Fruit fly (Drosophila melanogaster) whole organism, embryonic: Measurements from ENCODE around the gene cpx.
A peak's percentile ranks its signal among the peaks of the same experiment; 100 is the strongest.

Experiments used
- Atf3 ChIP-seq: fragments of 200-800 bp; sonication (Bioruptor generic); optimal IDR thresholded peaks from 3 replicates; lab custom pipeline; 2016; ENCODE audit warnings: missing biosample characterization, missing genetic modification characterization
- BEAF-32 ChIP-seq: fragments of 200-800 bp; sonication (Bioruptor generic); optimal IDR thresholded peaks from 3 replicates; lab custom pipeline; 2017; ENCODE audit warnings: missing biosample characterization, missing genetic modification characterization, mild to moderate bottlenecking, moderate library complexity, missing genetic modification reagents
- CG10543 ChIP-seq: fragments of 200-800 bp; sonication (Bioruptor generic); optimal IDR thresholded peaks from 3 replicates; lab custom pipeline; 2017; ENCODE audit warnings: missing biosample characterization, mild to moderate bottlenecking, missing genetic modification characterization, moderate library complexity
- CG10565 ChIP-seq: fragments of 200-800 bp; sonication (Bioruptor generic); optimal IDR thresholded peaks from 3 replicates; lab custom pipeline; 2016; ENCODE audit warnings: missing biosample characterization, mild to moderate bottlenecking, missing genetic modification characterization
- CG12236 ChIP-seq: fragments of 200-800 bp; sonication (Bioruptor generic); optimal IDR thresholded peaks from 2 replicates; lab custom pipeline; 2016; ENCODE audit warnings: missing biosample characterization, missing genetic modification characterization
- CG13894 ChIP-seq: fragments of 200-800 bp; sonication (Bioruptor generic); optimal IDR thresholded peaks from 3 replicates; lab custom pipeline; 2018; ENCODE audit warnings: missing biosample characterization, mild to moderate bottlenecking, missing genetic modification characterization, moderate library complexity
- CG17385 ChIP-seq: fragments of 200-800 bp; sonication (Bioruptor generic); optimal IDR thresholded peaks from 3 replicates; lab custom pipeline; 2018; ENCODE audit warnings: missing biosample characterization, mild to moderate bottlenecking, missing genetic modification characterization
- CG18476 ChIP-seq: fragments of 200-800 bp; sonication (Bioruptor generic); optimal IDR thresholded peaks from 2 replicates; lab custom pipeline; 2016; ENCODE audit warnings: missing biosample characterization, mild to moderate bottlenecking, missing genetic modification characterization
- CG4282 ChIP-seq: fragments of 200-800 bp; sonication (Bioruptor generic); optimal IDR thresholded peaks from 2 replicates; lab custom pipeline; 2016; ENCODE audit warnings: missing biosample characterization, missing genetic modification characterization
- CG6254 ChIP-seq: fragments of 200-800 bp; sonication (Bioruptor generic); optimal IDR thresholded peaks from 3 replicates; lab custom pipeline; 2017; ENCODE audit warnings: mild to moderate bottlenecking, missing biosample characterization, missing genetic modification reagents, missing genetic modification characterization
- CG6683 ChIP-seq: fragments of 200-800 bp; sonication (Bioruptor generic); optimal IDR thresholded peaks from 2 replicates; lab custom pipeline; 2017; ENCODE audit warnings: missing biosample characterization, mild to moderate bottlenecking, missing genetic modification characterization, missing genetic modification reagents
- Deaf1 ChIP-seq: fragments of 200-800 bp; optimal IDR thresholded peaks from 3 replicates; lab custom pipeline; 2019; ENCODE audit warnings: missing biosample characterization, mild to moderate bottlenecking, missing genetic modification characterization, moderate library complexity
- Dref ChIP-seq: fragments of 200-800 bp; sonication (Bioruptor generic); IDR thresholded peaks from 2 replicates; pipeline ENCODE4 v1.3.6; 2022; ENCODE audit warnings: missing biosample characterization, missing genetic modification characterization
- E2f2 ChIP-seq: fragments of 200-800 bp; sonication (Bioruptor generic); IDR thresholded peaks from 2 replicates; pipeline ENCODE4 v1.3.6; 2022; ENCODE audit warnings: missing biosample characterization, missing genetic modification characterization
- ERR ChIP-seq: fragments of 200-800 bp; sonication (Bioruptor generic); optimal IDR thresholded peaks from 2 replicates; lab custom pipeline; 2016; ENCODE audit warnings: missing biosample characterization, missing genetic modification characterization
- H2.0 ChIP-seq: fragments of 200-800 bp; sonication (Bioruptor generic); IDR thresholded peaks from 2 replicates; pipeline ENCODE4 v1.3.6; 2022; ENCODE audit warnings: missing biosample characterization, missing genetic modification characterization
- Hey ChIP-seq: fragments of 200-800 bp; sonication (Bioruptor generic); optimal IDR thresholded peaks from 3 replicates; lab custom pipeline; 2018; ENCODE audit warnings: missing biosample characterization, mild to moderate bottlenecking, missing genetic modification characterization
- Med ChIP-seq: fragments of 200-800 bp; sonication (Bioruptor generic); peaks from one replicate; lab custom pipeline; 2016; ENCODE audit warnings: missing biosample characterization, missing genetic modification characterization, mild to moderate bottlenecking, inconsistent platforms, moderate library complexity
- Pdp1 ChIP-seq, 2 experiments: fragments of 200-800 bp; sonication (Bioruptor generic); optimal IDR thresholded peaks; 3 replicates each; lab custom pipeline; 2016; ENCODE audit warnings: missing biosample characterization in 2 of 2, missing genetic modification characterization in 2 of 2, mild to moderate bottlenecking in 1 of 2, moderate library complexity in 1 of 2
- Six4 ChIP-seq: fragments of 200-800 bp; sonication (Bioruptor generic); optimal IDR thresholded peaks from 2 replicates; lab custom pipeline; 2016; ENCODE audit warnings: missing biosample characterization, missing genetic modification characterization
- abd-A ChIP-seq: fragments of 200-800 bp; sonication (Bioruptor generic); optimal IDR thresholded peaks from 3 replicates; lab custom pipeline; 2019; ENCODE audit warnings: missing biosample characterization, mild to moderate bottlenecking, missing genetic modification characterization, moderate library complexity
- amos ChIP-seq: fragments of 200-800 bp; sonication (Bioruptor generic); IDR thresholded peaks from 2 replicates; pipeline ENCODE4 v1.3.6; 2022; ENCODE audit warnings: missing biosample characterization, missing genetic modification characterization; ENCODE audit not compliant: partially characterized antibody
- caup ChIP-seq: fragments of 200-800 bp; sonication (Bioruptor generic); optimal IDR thresholded peaks from 3 replicates; lab custom pipeline; 2017; ENCODE audit warnings: missing biosample characterization, mild to moderate bottlenecking, missing genetic modification characterization, moderate library complexity; ENCODE audit not compliant: severe bottlenecking
- cg ChIP-seq: fragments of 200-800 bp; sonication (Bioruptor generic); optimal IDR thresholded peaks from 3 replicates; lab custom pipeline; 2019; ENCODE audit warnings: missing biosample characterization, mild to moderate bottlenecking, missing genetic modification characterization, moderate library complexity
- chif ChIP-seq, 2 experiments: fragments of 200-800 bp; sonication (Bioruptor generic); optimal IDR thresholded peaks; 3 replicates each; lab custom pipeline; 2016; ENCODE audit warnings: missing biosample characterization in 2 of 2, missing genetic modification characterization in 2 of 2
- chinmo ChIP-seq: fragments of 200-800 bp; sonication (Bioruptor generic); IDR thresholded peaks from 4 replicates; pipeline ENCODE4 v1.3.6; 2022; ENCODE audit warnings: missing biosample characterization, missing genetic modification characterization; ENCODE audit not compliant: partially characterized antibody
- chn ChIP-seq: fragments of 200-800 bp; sonication (Bioruptor generic); optimal IDR thresholded peaks from 2 replicates; lab custom pipeline; 2016; ENCODE audit warnings: missing biosample characterization, missing genetic modification characterization
- corto ChIP-seq: fragments of 200-800 bp; sonication (Bioruptor generic); optimal IDR thresholded peaks from 2 replicates; lab custom pipeline; 2016; ENCODE audit warnings: missing biosample characterization, mild to moderate bottlenecking, missing genetic modification characterization, moderate library complexity
- crol ChIP-seq: fragments of 200-800 bp; sonication (Bioruptor generic); IDR thresholded peaks from 2 replicates; pipeline ENCODE4 v1.3.6; 2022; ENCODE audit warnings: missing biosample characterization, missing genetic modification characterization
- hb ChIP-seq: fragments of 200-800 bp; sonication (Bioruptor generic); IDR thresholded peaks from 3 replicates; pipeline ENCODE4 v1.3.6; 2022; ENCODE audit warnings: missing biosample characterization, missing genetic modification characterization; ENCODE audit not compliant: partially characterized antibody
- hkb ChIP-seq, 2 experiments: fragments of 200-800 bp in 1 of 2; fragments of >200 bp in 1 of 2; sonication (Bioruptor generic) in 1 of 2; IDR thresholded peaks in 1 of 2; optimal IDR thresholded peaks in 1 of 2; 2 replicates each; pipeline versions ENCODE4 v1.3.6 to Lab custom; 2017 to 2022; ENCODE audit warnings: missing biosample characterization in 1 of 2, missing genetic modification characterization in 1 of 2
- lbe ChIP-seq: fragments of 200-800 bp; sonication (Bioruptor generic); optimal IDR thresholded peaks from 2 replicates; lab custom pipeline; 2016; ENCODE audit warnings: missing biosample characterization, mild to moderate bottlenecking, missing genetic modification characterization
- onecut ChIP-seq: fragments of 200-800 bp; sonication (Bioruptor generic); IDR thresholded peaks from 2 replicates; pipeline ENCODE4 v1.3.6; 2022; ENCODE audit warnings: missing biosample characterization, missing genetic modification characterization
- pfk ChIP-seq: fragments of 200-800 bp; sonication (Bioruptor generic); optimal IDR thresholded peaks from 2 replicates; lab custom pipeline; 2018; ENCODE audit warnings: missing biosample characterization, mild to moderate bottlenecking, missing genetic modification characterization, moderate library complexity
- sc ChIP-seq, 3 experiments: fragments of >200 bp in 2 of 3; fragments of 200-800 bp in 1 of 3; sonication (Bioruptor generic) in 1 of 3; optimal IDR thresholded peaks; 2 replicates in 2 of 3; 3 replicates in 1 of 3; lab custom pipeline; 2017; ENCODE audit warnings: mild to moderate bottlenecking in 1 of 3, missing biosample characterization in 1 of 3, missing genetic modification characterization in 1 of 3, missing genetic modification reagents in 1 of 3
- sug ChIP-seq: fragments of 200-800 bp; optimal IDR thresholded peaks from 2 replicates; lab custom pipeline; 2019; ENCODE audit warnings: missing biosample characterization, mild to moderate bottlenecking, missing genetic modification characterization, moderate library complexity
- unc-4 ChIP-seq: fragments of 200-800 bp; sonication (Bioruptor generic); IDR thresholded peaks from 2 replicates; pipeline ENCODE4 v1.3.6; 2022; ENCODE audit warnings: missing biosample characterization, missing genetic modification characterization; ENCODE audit not compliant: partially characterized antibody
- zen2 ChIP-seq: fragments of 200-800 bp; sonication (Bioruptor generic); IDR thresholded peaks from 3 replicates; pipeline ENCODE4 v1.3.6; 2022; ENCODE audit warnings: missing biosample characterization, missing genetic modification characterization; ENCODE audit not compliant: partially characterized antibody
- zfh1 ChIP-seq: fragments of 200-800 bp; sonication (Bioruptor generic); IDR thresholded peaks from 3 replicates; pipeline ENCODE4 v1.3.6; 2022; ENCODE audit warnings: missing biosample characterization, missing genetic modification characterization

cpx gene

DNA sequence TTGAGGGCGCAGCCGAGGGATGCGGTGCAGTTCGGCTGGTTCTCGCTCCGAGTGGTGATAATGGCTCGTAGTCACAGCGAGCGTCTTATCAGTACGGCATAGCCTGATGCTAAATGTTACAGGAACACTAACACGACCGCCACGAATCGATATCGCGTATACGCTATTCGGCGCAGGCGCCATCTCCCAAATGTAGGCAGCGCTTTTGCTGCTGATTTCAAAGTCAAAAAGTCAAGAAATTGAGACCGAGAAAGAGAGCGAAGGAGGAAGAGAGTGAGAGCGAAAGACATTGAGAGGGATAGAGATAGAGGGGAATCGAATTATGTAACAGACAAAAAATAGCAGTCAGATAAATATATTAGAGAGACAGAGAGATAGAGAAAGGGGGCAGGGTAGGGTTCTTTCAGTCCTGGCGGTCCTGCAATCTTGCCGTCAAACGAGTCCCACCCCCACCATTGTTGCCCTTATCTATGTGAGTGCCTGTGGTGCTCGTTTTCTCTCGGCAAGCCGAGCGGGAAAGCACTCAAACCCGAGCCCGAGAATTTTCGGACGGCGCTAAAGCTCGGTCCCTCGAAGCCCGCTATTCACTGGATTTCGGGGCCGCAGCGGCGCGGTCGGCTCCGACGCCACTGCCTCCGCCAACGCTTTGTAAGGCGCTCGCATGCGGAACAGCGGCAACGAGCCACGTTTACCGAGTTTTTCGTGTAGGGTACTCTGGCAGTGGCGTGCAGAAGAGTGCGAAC lies 1.3 kb downstream of the cpx start (continued):
- TF ChIP-seq CG18476 (GFP tag; lab: Kevin White, UChicago), result no peak
- no peak for TF ChIP-seq CG4282 (GFP tag; lab: Kevin White, UChicago)
- 0 out of 2 replicates have a peak, but pooled peaks have one; percentile 13 for TF ChIP-seq E2f2 (GFP tag; lab: Robert Waterston, UW)
- TF ChIP-seq caup (GFP tag; lab: Kevin White, UChicago), result no peak
- no peak for TF ChIP-seq Atf3 (GFP tag; lab: Kevin White, UChicago)
- peak; percentile 25 for TF ChIP-seq ERR (GFP tag; lab: Kevin White, UChicago)
- no peak for TF ChIP-seq CG12236 (GFP tag; lab: Kevin White, UChicago)
- TF ChIP-seq zen2 (GFP tag; lab: Robert Waterston, UW), result 0 out of 3 replicates have a peak, but pooled peaks have one; percentile 31
- peak in 1 of 2 experiments; percentile 89 for TF ChIP-seq Pdp1 (GFP tag; optimal IDR thresholded peaks at IDR 0.05; lab: Kevin White, UChicago)
- no peak for TF ChIP-seq CG17385
- no peak for TF ChIP-seq CG6254 (GFP tag; lab: Kevin White, UChicago)
- TF ChIP-seq sug (tag; lab: Kevin White, UChicago), result no peak
- peak; percentile 63 for TF ChIP-seq Med (GFP tag; lab: Kevin White, UChicago)
- peak; percentile 9 for TF ChIP-seq CG10543
- no peak for TF ChIP-seq chif (GFP tag; optimal IDR thresholded peaks at IDR 0.05; lab: Kevin White, UChicago)
- TF ChIP-seq Deaf1 (tag; lab: Kevin White, UChicago), result peak; percentile 96
- no peak for TF ChIP-seq chn (GFP tag; lab: Kevin White, UChicago)
- no peak for TF ChIP-seq zfh1
- TF ChIP-seq CG6683 (GFP tag; lab: Kevin White, UChicago), result no peak
- peak; percentile 12; the same call in 1 of the 2 replicates for TF ChIP-seq crol (GFP tag; lab: Robert Waterston, UW)
- TF ChIP-seq sc (optimal IDR thresholded peaks at IDR 0.05; lab: Kevin White, UChicago), result no peak
- no peak for TF ChIP-seq sc (GFP tag; optimal IDR thresholded peaks at IDR 0.05; lab: Kevin White, UChicago)
- peak; percentile 34 for TF ChIP-seq pfk
- TF ChIP-seq, all 482 proteins: peak for 40

DNA sequence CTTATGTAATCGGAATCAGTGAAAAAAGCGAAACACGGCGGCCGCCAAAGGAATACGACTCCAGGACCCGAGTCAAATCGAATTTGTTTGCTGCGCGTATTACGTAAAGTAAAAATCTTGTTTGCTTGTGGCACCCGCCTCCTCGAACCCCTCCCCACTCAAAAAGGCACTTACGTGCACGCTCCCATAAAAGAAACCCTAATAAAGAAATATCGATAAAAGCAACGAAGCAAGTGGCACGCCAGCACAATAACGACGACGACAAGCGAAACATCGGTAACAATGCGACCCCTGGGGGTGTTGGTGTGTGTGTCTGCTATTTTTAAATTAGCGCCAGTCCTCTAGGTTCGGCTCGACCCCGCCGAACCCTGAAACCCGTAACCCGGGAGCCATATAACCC lies 2.2 kb downstream of the cpx start:
- peak; percentile 42 for TF ChIP-seq Hey
- TF ChIP-seq CG13894, result peak; percentile 61
- TF ChIP-seq unc-4 (GFP tag; lab: Robert Waterston, UW), result 0 out of 2 replicates have a peak, but pooled peaks have one; percentile 12
- TF ChIP-seq Six4 (GFP tag; lab: Kevin White, UChicago), result no peak
- TF ChIP-seq BEAF-32 (GFP tag; lab: Kevin White, UChicago), result peak; percentile 10
- TF ChIP-seq onecut (GFP tag; lab: Robert Waterston, UW), result peak; percentile 56
- TF ChIP-seq chinmo, result 0 out of 4 replicates have a peak, but pooled peaks have one; percentile 6
- peak; percentile 88 for TF ChIP-seq abd-A (tag; lab: Kevin White, UChicago)
- TF ChIP-seq Dref (GFP tag; lab: Robert Waterston, UW), result peak; percentile 30; the same call in 1 of the 2 replicates
- TF ChIP-seq CG10565, result no peak
- TF ChIP-seq H2.0 (GFP tag; lab: Robert Waterston, UW), result no peak
- TF ChIP-seq corto (GFP tag; lab: Kevin White, UChicago), result no peak
- 0 out of 3 replicates have a peak, but pooled peaks have one; percentile 32 for TF ChIP-seq zen2 (GFP tag; lab: Robert Waterston, UW)
- no peak for TF ChIP-seq hb (GFP tag; lab: Robert Waterston, UW)
- TF ChIP-seq cg (GFP tag; lab: Kevin White, UChicago), result no peak
- no peak for TF ChIP-seq hkb (optimal IDR thresholded peaks at IDR 0.05; lab: Kevin White, UChicago)
- TF ChIP-seq hkb (GFP tag; IDR thresholded peaks at IDR 0.05; lab: Robert Waterston, UW), result no peak
- TF ChIP-seq lbe, result no peak
- peak in 1 of 2 experiments; percentile 75 for TF ChIP-seq Pdp1 (GFP tag; optimal IDR thresholded peaks at IDR 0.05; lab: Kevin White, UChicago)
- no peak for TF ChIP-seq Atf3 (GFP tag; lab: Kevin White, UChicago)
- peak; percentile 27; the same call in 1 of the 2 replicates for TF ChIP-seq amos
